Worm (Caenorhabditis elegans): ENCODE data around the gene W04E12.7.

- TF ChIP-seq unc-62 (GFP tag; optimal IDR thresholded peaks at IDR 0.05) = no peak
- no peak for TF ChIP-seq aptf-3 (GFP tag; IDR thresholded peaks at IDR 0.05)
- TF ChIP-seq lag-1 (GFP tag; IDR thresholded peaks at IDR 0.05) = no peak
- TF ChIP-seq Y53F4B.3 (GFP tag; IDR thresholded peaks at IDR 0.05) = no peak
- TF ChIP-seq die-1 (tag; optimal IDR thresholded peaks at IDR 0.05) = no peak
- TF ChIP-seq lir-1 (GFP tag; conservative IDR thresholded peaks at IDR 0.05) = no peak
- TF ChIP-seq nhr-120 (GFP tag; IDR thresholded peaks at IDR 0.05) = no peak
- no peak for TF ChIP-seq lin-54 (GFP tag; optimal IDR thresholded peaks at IDR 0.05)
- TF ChIP-seq ama-1 (optimal IDR thresholded peaks at IDR 0.05) = no peak
- no peak for TF ChIP-seq ama-1 (GFP tag; optimal IDR thresholded peaks at IDR 0.05)
- TF ChIP-seq attf-3 (GFP tag; conservative IDR thresholded peaks at IDR 0.05) = no peak
- TF ChIP-seq ceh-27 (GFP tag; optimal IDR thresholded peaks at IDR 0.05) = no peak
- TF ChIP-seq zfh-2 (GFP tag; conservative IDR thresholded peaks at IDR 0.05) = no peak
- TF ChIP-seq lin-40 (tag; optimal IDR thresholded peaks at IDR 0.05) = no peak
Observed at ce11 chrV:19717933-19718332, 19.4 kb downstream of the W04E12.7 start.
